Worm (Caenorhabditis elegans) whole organism, late embryonic: ENCODE measurements around the gene cyp-34A7.

Experiments
- C08G9.2 ChIP-seq: sonication (generic microtip); optimal IDR thresholded peaks from 2 replicates; lab custom pipeline; 2016; ENCODE audit warnings: mild to moderate bottlenecking, missing genetic modification characterization, moderate library complexity, missing compliant biosample characterization
- C38D4.7 ChIP-seq: fragments of 200-800 bp; sonication (Bioruptor generic); optimal IDR thresholded peaks from 2 replicates; lab custom pipeline; 2018; ENCODE audit warnings: mild to moderate bottlenecking, missing genetic modification characterization, moderate library complexity, missing compliant biosample characterization
- F13H6.1 ChIP-seq: sonication (generic microtip); optimal IDR thresholded peaks from 2 replicates; lab custom pipeline; 2016; ENCODE audit warnings: missing genetic modification characterization, missing compliant biosample characterization
- K02D7.2 ChIP-seq: sonication (generic microtip); optimal IDR thresholded peaks from 2 replicates; lab custom pipeline; 2017; ENCODE audit warnings: mild to moderate bottlenecking, missing genetic modification characterization, missing compliant biosample characterization
- K09A11.1 ChIP-seq: sonication (generic microtip); optimal IDR thresholded peaks from 2 replicates; lab custom pipeline; 2017; ENCODE audit warnings: antibody characterized with exemption, mild to moderate bottlenecking, missing genetic modification characterization, missing compliant biosample characterization; ENCODE audit not compliant: insufficient read depth
- Y22D7AL.16 ChIP-seq: sonication (generic microtip); optimal IDR thresholded peaks from 2 replicates; lab custom pipeline; 2016; ENCODE audit warnings: missing genetic modification characterization, missing compliant biosample characterization
- ama-1 ChIP-seq: fragments of 150-350 bp; optimal IDR thresholded peaks from 2 replicates; lab custom pipeline; 2014
- ceh-18 ChIP-seq: sonication (generic microtip); optimal IDR thresholded peaks from 2 replicates; lab custom pipeline; 2016; ENCODE audit warnings: missing genetic modification characterization, missing compliant biosample characterization
- ceh-2 ChIP-seq: sonication (generic microtip); optimal IDR thresholded peaks from 2 replicates; lab custom pipeline; 2016; ENCODE audit warnings: missing genotype, missing genetic modification characterization, missing compliant biosample characterization
- ceh-22 ChIP-seq: sonication (generic microtip); optimal IDR thresholded peaks from 2 replicates; lab custom pipeline; 2017; ENCODE audit warnings: missing biosample characterization, missing genetic modification characterization
- ceh-24 ChIP-seq: sonication (generic microtip); optimal IDR thresholded peaks from 2 replicates; lab custom pipeline; 2016; ENCODE audit warnings: mild to moderate bottlenecking, missing genetic modification characterization, missing compliant biosample characterization
- ceh-34 ChIP-seq: sonication (generic microtip); optimal IDR thresholded peaks from 2 replicates; lab custom pipeline; 2016; ENCODE audit warnings: mild to moderate bottlenecking, missing genetic modification characterization, missing compliant biosample characterization
- ceh-6 ChIP-seq: fragments of 200-800 bp; sonication (Bioruptor generic); optimal IDR thresholded peaks from 2 replicates; lab custom pipeline; 2018; ENCODE audit warnings: mild to moderate bottlenecking, missing genetic modification characterization, missing compliant biosample characterization
- ceh-9 ChIP-seq: sonication (generic microtip); optimal IDR thresholded peaks from 2 replicates; lab custom pipeline; 2016; ENCODE audit warnings: mild to moderate bottlenecking, missing genetic modification characterization, inconsistent platforms, missing compliant biosample characterization
- che-1 ChIP-seq: sonication (generic microtip); optimal IDR thresholded peaks from 2 replicates; lab custom pipeline; 2016; ENCODE audit warnings: mild to moderate bottlenecking, missing genetic modification characterization, missing compliant biosample characterization
- dmd-4 ChIP-seq: sonication (generic microtip); optimal IDR thresholded peaks from 2 replicates; lab custom pipeline; 2016; ENCODE audit warnings: borderline replicate concordance, missing genetic modification characterization, missing compliant biosample characterization
- dve-1 ChIP-seq: sonication (generic microtip); optimal IDR thresholded peaks from 2 replicates; lab custom pipeline; 2017; ENCODE audit warnings: antibody characterized with exemption, mild to moderate bottlenecking, missing genetic modification characterization, missing compliant biosample characterization
- elt-4 ChIP-seq: sonication (generic microtip); optimal IDR thresholded peaks from 2 replicates; lab custom pipeline; 2016; ENCODE audit warnings: missing genetic modification characterization, missing compliant biosample characterization
- eyg-1 ChIP-seq: sonication (generic microtip); optimal IDR thresholded peaks from 2 replicates; lab custom pipeline; 2016; ENCODE audit warnings: missing genotype, missing genetic modification characterization, missing compliant biosample characterization
- fkh-6 ChIP-seq: sonication (generic microtip); optimal IDR thresholded peaks from 2 replicates; lab custom pipeline; 2016; ENCODE audit warnings: missing genetic modification characterization, missing compliant biosample characterization
- gmeb-2 ChIP-seq: sonication (generic microtip); optimal IDR thresholded peaks from 2 replicates; lab custom pipeline; 2016; ENCODE audit warnings: missing genetic modification characterization, inconsistent platforms, missing compliant biosample characterization
- hlh-6 ChIP-seq: sonication (generic microtip); optimal IDR thresholded peaks from 2 replicates; lab custom pipeline; 2016; ENCODE audit warnings: missing genotype, missing genetic modification characterization, missing compliant biosample characterization
- lim-6 ChIP-seq: sonication (generic microtip); optimal IDR thresholded peaks from 2 replicates; lab custom pipeline; 2016; ENCODE audit warnings: missing genetic modification characterization, missing compliant biosample characterization
- lin-11 ChIP-seq: fragments of 200-800 bp; sonication (Bioruptor generic); optimal IDR thresholded peaks from 2 replicates; lab custom pipeline; 2018; ENCODE audit warnings: mild to moderate bottlenecking, missing genetic modification characterization, missing compliant biosample characterization
- mec-3 ChIP-seq: sonication (generic microtip); optimal IDR thresholded peaks from 2 replicates; lab custom pipeline; 2016; ENCODE audit warnings: borderline replicate concordance, missing genetic modification characterization, missing compliant biosample characterization
- nfya-1 ChIP-seq: sonication (generic microtip); optimal IDR thresholded peaks from 2 replicates; lab custom pipeline; 2017; ENCODE audit warnings: missing genetic modification characterization, mild to moderate bottlenecking, missing compliant biosample characterization, antibody characterized with exemption, moderate library complexity
- npax-4 ChIP-seq: sonication (generic microtip); optimal IDR thresholded peaks from 2 replicates; lab custom pipeline; 2016; ENCODE audit warnings: missing genetic modification characterization, missing compliant biosample characterization
- pax-1 ChIP-seq: fragments of 150-350 bp; optimal IDR thresholded peaks from 2 replicates; lab custom pipeline; 2014; ENCODE audit warnings: missing biosample characterization, missing genetic modification characterization
- pqm-1 ChIP-seq: sonication (generic microtip); optimal IDR thresholded peaks from 2 replicates; lab custom pipeline; 2016; ENCODE audit warnings: missing genetic modification characterization, missing compliant biosample characterization
- pros-1 ChIP-seq: fragments of 150-350 bp; optimal IDR thresholded peaks from 2 replicates; lab custom pipeline; 2014; ENCODE audit warnings: missing biosample characterization, missing genetic modification reagents, missing genetic modification characterization
- ref-2 ChIP-seq: sonication (generic microtip); optimal IDR thresholded peaks from 2 replicates; lab custom pipeline; 2016; ENCODE audit warnings: missing genetic modification characterization, missing compliant biosample characterization
- sox-4 ChIP-seq: sonication (generic microtip); optimal IDR thresholded peaks from 2 replicates; lab custom pipeline; 2017; ENCODE audit warnings: mild to moderate bottlenecking, missing genetic modification characterization, inconsistent platforms, missing compliant biosample characterization
- tbx-2 ChIP-seq: sonication (generic microtip); optimal IDR thresholded peaks from 2 replicates; lab custom pipeline; 2016; ENCODE audit warnings: missing genetic modification characterization, missing compliant biosample characterization
- ttx-3 ChIP-seq: sonication (generic microtip); optimal IDR thresholded peaks from 2 replicates; lab custom pipeline; 2016; ENCODE audit warnings: missing genetic modification reagents, missing genetic modification characterization, missing compliant biosample characterization
- unc-42 ChIP-seq: sonication (generic microtip); optimal IDR thresholded peaks from 2 replicates; lab custom pipeline; 2016; ENCODE audit warnings: missing genotype, missing genetic modification characterization, missing compliant biosample characterization
- unc-55 ChIP-seq: sonication (generic microtip); optimal IDR thresholded peaks from 2 replicates; lab custom pipeline; 2017; ENCODE audit warnings: missing biosample characterization, missing genetic modification reagents, missing genetic modification characterization
- ztf-16 ChIP-seq: sonication (generic microtip); optimal IDR thresholded peaks from 2 replicates; lab custom pipeline; 2017; ENCODE audit warnings: missing genetic modification characterization, missing compliant biosample characterization

cyp-34A7 gene

DNA sequence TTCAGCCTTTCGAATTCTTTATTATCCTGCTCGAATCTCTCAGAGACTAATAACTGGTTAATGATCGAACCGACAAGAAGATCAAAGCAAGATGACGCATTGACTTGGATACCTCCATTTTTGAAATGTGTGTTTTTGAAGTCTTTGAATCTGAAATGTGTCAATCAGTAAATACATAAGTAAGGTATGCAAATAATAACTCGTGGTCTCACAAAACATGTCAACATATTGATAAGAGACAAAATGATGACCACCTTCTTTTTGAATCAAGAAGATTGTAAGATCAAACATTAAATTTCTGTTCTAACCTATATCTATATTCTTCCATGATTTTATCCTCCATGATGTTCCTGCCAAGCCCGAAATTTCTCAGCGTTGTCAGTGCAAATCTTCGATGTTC, 6.0 kb upstream of the cyp-34A7 start:
- TF ChIP-seq gmeb-2 (no peak), pqm-1 (tag; lab: Kevin White, UChicago) (no peak), pax-1 (tag; lab: Kevin White, UChicago) (no peak), eyg-1 (no peak), K02D7.2 (tag; lab: Kevin White, UChicago) (no peak), ceh-6 (GFP tag; lab: Kevin White, UChicago) (no peak), pros-1 (tag; lab: Kevin White, UChicago) (no peak), ceh-9 (tag; lab: Kevin White, UChicago) (no peak), ceh-2 (tag; lab: Kevin White, UChicago) (no peak), dmd-4 (tag; lab: Kevin White, UChicago) (no peak), ceh-24 (tag; lab: Kevin White, UChicago) (no peak), lim-6 (tag; lab: Kevin White, UChicago) (no peak), ceh-22 (no peak), C38D4.7 (GFP tag; lab: Kevin White, UChicago) (no peak), tbx-2 (tag; lab: Kevin White, UChicago) (no peak), npax-4 (tag; lab: Kevin White, UChicago) (no peak), nfya-1 (tag; lab: Kevin White, UChicago) (no peak), ceh-34 (no peak), ttx-3 (tag; lab: Kevin White, UChicago) (no peak)

DNA sequence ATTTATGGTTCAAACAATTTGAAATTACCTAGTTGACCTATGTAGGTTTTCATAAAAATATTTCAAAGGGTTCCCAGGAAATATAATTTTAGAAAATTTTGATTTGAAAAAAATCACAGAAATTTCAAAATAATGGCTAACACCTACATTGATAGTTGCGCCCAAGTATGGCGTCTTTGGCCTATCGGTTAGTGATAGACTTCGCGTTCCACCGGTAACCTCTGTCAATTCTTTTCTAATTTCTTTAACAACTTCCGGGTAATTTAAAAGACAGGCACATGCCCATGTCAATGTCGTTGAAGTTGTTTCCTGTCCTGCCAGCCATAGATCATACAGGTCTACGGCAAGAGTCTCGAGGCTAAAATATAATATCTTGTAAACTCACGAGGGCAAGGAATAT, 5.3 kb upstream of the cyp-34A7 start:
- TF ChIP-seq ceh-22 (no peak), sox-4 (tag; lab: Kevin White, UChicago) (no peak), ceh-2 (tag; lab: Kevin White, UChicago) (no peak), ceh-6 (GFP tag; lab: Kevin White, UChicago) (no peak), unc-55 (GFP tag; lab: Kevin White, UChicago) (no peak), npax-4 (tag; lab: Kevin White, UChicago) (no peak), mec-3 (no peak), elt-4 (tag; lab: Kevin White, UChicago) (no peak), Y22D7AL.16 (tag; lab: Kevin White, UChicago) (no peak), K09A11.1 (tag; lab: Kevin White, UChicago) (no peak)

DNA sequence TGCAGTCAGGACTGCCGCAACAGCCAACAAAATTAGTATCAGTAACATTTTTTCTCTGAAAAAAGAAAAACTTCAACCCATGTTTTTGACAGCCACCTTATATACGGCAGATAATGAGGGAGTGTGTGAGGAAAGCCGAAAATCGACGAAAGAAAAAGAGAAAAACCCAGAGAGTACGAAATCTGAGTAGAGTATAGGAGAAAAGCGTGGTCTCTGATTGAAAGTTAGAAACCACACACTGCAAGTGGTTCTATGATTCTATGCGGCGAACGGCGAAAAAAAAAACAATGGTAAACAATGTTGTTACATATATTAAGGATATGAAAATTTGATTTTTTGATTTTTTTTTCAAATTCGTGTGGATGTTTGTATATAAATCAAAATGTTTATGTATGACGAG, 4.1 kb upstream of the cyp-34A7 start, which contains the start of gene cyp-34A8:
Gene cyp-34A8 (minus strand): TSS at position 62 of the 400 bp plus-strand sequence.
- no peak for TF ChIP-seq che-1
- no peak for TF ChIP-seq fkh-6 (tag; lab: Kevin White, UChicago)
- no peak for TF ChIP-seq unc-42 (tag; lab: Kevin White, UChicago)
- TF ChIP-seq ceh-18 = no peak
- no peak for TF ChIP-seq C38D4.7 (GFP tag; lab: Kevin White, UChicago)

DNA sequence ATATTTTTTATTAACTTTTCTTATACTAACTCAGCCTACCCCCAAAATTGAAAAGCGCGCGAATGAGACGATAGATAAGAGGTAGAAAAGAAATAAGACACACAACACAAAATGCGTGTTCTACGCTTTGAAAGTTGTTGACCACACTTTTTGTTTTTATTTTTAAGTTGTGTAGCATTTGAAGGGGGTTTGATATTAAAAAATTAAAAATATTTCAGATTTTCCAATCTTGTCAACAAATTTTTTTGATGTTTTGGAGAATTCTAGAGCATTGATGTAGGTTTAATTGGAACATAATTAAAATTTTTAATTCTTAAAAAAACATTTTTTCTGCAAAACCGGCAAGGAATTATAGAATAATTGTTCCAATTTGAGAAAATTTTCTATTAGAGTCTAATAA, 2.4 kb downstream of the cyp-34A7 start, which contains the start of gene cyp-34A6:
Gene cyp-34A6 (minus strand): TSS at position 101 of the 400 bp plus-strand sequence.
- no peak for TF ChIP-seq ttx-3 (tag; lab: Kevin White, UChicago)
- no peak for TF ChIP-seq F13H6.1 (tag; lab: Kevin White, UChicago)
- TF ChIP-seq dve-1 = no peak
- TF ChIP-seq lin-11 (tag; lab: Kevin White, UChicago) = no peak
- TF ChIP-seq tbx-2 (tag; lab: Kevin White, UChicago) = no peak
- no peak for TF ChIP-seq ref-2 (tag; lab: Kevin White, UChicago)
- no peak for TF ChIP-seq hlh-6 (tag; lab: Kevin White, UChicago)
- no peak for TF ChIP-seq C08G9.2 (tag; lab: Kevin White, UChicago)
- TF ChIP-seq ztf-16 (tag; lab: Kevin White, UChicago) = no peak
- no peak for TF ChIP-seq ama-1 (lab: Kevin White, UChicago)
